Fruit fly (Drosophila melanogaster) whole organism, embryonic: ENCODE results near the gene CG44088.

Experiments
- B-H1 ChIP-seq: fragments of 200-800 bp; sonication (Bioruptor generic); IDR thresholded peaks from 3 replicates; pipeline ENCODE4 v1.3.6; 2022; ENCODE audit warnings: missing biosample characterization, missing genetic modification characterization
- BEAF-32 ChIP-seq: fragments of 200-800 bp; sonication (Bioruptor generic); optimal IDR thresholded peaks from 3 replicates; lab custom pipeline; 2017; ENCODE audit warnings: missing biosample characterization, missing genetic modification characterization, mild to moderate bottlenecking, moderate library complexity, missing genetic modification reagents
- CG10321 ChIP-seq: fragments of 200-800 bp; sonication (Bioruptor generic); IDR thresholded peaks from 2 replicates; pipeline ENCODE4 v1.3.6; 2022; ENCODE audit warnings: missing biosample characterization, missing genetic modification characterization
- CG11723 ChIP-seq: fragments of 200-800 bp; sonication (Bioruptor generic); optimal IDR thresholded peaks from 2 replicates; lab custom pipeline; 2017; ENCODE audit warnings: missing biosample characterization, mild to moderate bottlenecking, missing genetic modification characterization
- CG13123 ChIP-seq: fragments of 200-800 bp; sonication (Bioruptor generic); optimal IDR thresholded peaks from 2 replicates; lab custom pipeline; 2016; ENCODE audit warnings: missing biosample characterization, missing genetic modification characterization
- CG14014 ChIP-seq: fragments of 200-800 bp; sonication (Bioruptor generic); IDR thresholded peaks from 2 replicates; pipeline ENCODE4 v1.3.6; 2022; ENCODE audit warnings: missing biosample characterization, missing genetic modification characterization
- CG14860 ChIP-seq: fragments of 200-800 bp; sonication (Bioruptor generic); IDR thresholded peaks from 3 replicates; pipeline ENCODE4 v1.3.6; 2022; ENCODE audit warnings: missing biosample characterization, missing genetic modification characterization; ENCODE audit not compliant: partially characterized antibody
- CG15514 ChIP-seq: fragments of 200-800 bp; sonication (Bioruptor generic); optimal IDR thresholded peaks from 3 replicates; lab custom pipeline; 2017; ENCODE audit warnings: missing biosample characterization, missing genetic modification characterization, mild to moderate bottlenecking, moderate library complexity, missing genetic modification reagents
- CG1647 ChIP-seq: fragments of 200-800 bp; sonication (Bioruptor generic); optimal IDR thresholded peaks from 3 replicates; lab custom pipeline; 2016; ENCODE audit warnings: missing biosample characterization, missing genetic modification characterization
- CG16815 ChIP-seq: fragments of 200-800 bp; sonication (Bioruptor generic); optimal IDR thresholded peaks from 3 replicates; lab custom pipeline; 2017; ENCODE audit warnings: missing biosample characterization, mild to moderate bottlenecking, missing genetic modification characterization
- CG17328 ChIP-seq: fragments of 200-800 bp; sonication (Bioruptor generic); IDR thresholded peaks from 2 replicates; pipeline ENCODE4 v1.3.6; 2022; ENCODE audit warnings: missing biosample characterization, missing genetic modification characterization
- CG18619 ChIP-seq: fragments of 200-800 bp; sonication (Bioruptor generic); optimal IDR thresholded peaks from 3 replicates; lab custom pipeline; 2017; ENCODE audit warnings: missing biosample characterization, mild to moderate bottlenecking, missing genetic modification characterization
- CG2120 ChIP-seq: fragments of 200-800 bp; sonication (Bioruptor generic); optimal IDR thresholded peaks from 3 replicates; lab custom pipeline; 2016; ENCODE audit warnings: missing biosample characterization, missing genetic modification characterization
- CG31365 ChIP-seq: fragments of 200-800 bp; sonication (Bioruptor generic); optimal IDR thresholded peaks from 2 replicates; lab custom pipeline; 2018; ENCODE audit warnings: missing biosample characterization, mild to moderate bottlenecking, missing genetic modification characterization
- CG32532 ChIP-seq: fragments of 200-800 bp; sonication (Bioruptor generic); IDR thresholded peaks from 2 replicates; pipeline ENCODE4 v1.3.6; 2022; ENCODE audit warnings: missing biosample characterization, missing genetic modification characterization
- CG6254 ChIP-seq: fragments of 200-800 bp; sonication (Bioruptor generic); optimal IDR thresholded peaks from 3 replicates; lab custom pipeline; 2017; ENCODE audit warnings: mild to moderate bottlenecking, missing biosample characterization, missing genetic modification reagents, missing genetic modification characterization
- CG6272 ChIP-seq: fragments of 200-800 bp; sonication (Bioruptor generic); IDR thresholded peaks from 2 replicates; pipeline ENCODE4 v1.3.6; 2022; ENCODE audit warnings: missing biosample characterization, missing genetic modification characterization
- CG7987 ChIP-seq: fragments of 200-800 bp; sonication (Bioruptor generic); optimal IDR thresholded peaks from 2 replicates; lab custom pipeline; 2018; ENCODE audit warnings: missing biosample characterization, mild to moderate bottlenecking, missing genetic modification characterization, moderate library complexity
- CG8478 ChIP-seq: fragments of >200 bp; optimal IDR thresholded peaks from 2 replicates; lab custom pipeline; 2018
- CG9727 ChIP-seq: fragments of 200-800 bp; sonication (Bioruptor generic); optimal IDR thresholded peaks from 3 replicates; lab custom pipeline; 2017; ENCODE audit warnings: missing biosample characterization, mild to moderate bottlenecking, missing genetic modification characterization
- CHES-1-like ChIP-seq: fragments of 200-800 bp; sonication (Bioruptor generic); optimal IDR thresholded peaks from 2 replicates; lab custom pipeline; 2016; ENCODE audit warnings: missing biosample characterization, missing genetic modification characterization
- CkIIα-i1 ChIP-seq: fragments of 200-800 bp; sonication (Bioruptor generic); IDR thresholded peaks from 2 replicates; pipeline ENCODE4 v1.3.6; 2022; ENCODE audit warnings: missing biosample characterization, missing genetic modification characterization
- Dad ChIP-seq: fragments of 200-800 bp; sonication (Bioruptor generic); optimal IDR thresholded peaks from 3 replicates; lab custom pipeline; 2016; ENCODE audit warnings: missing biosample characterization, missing genetic modification characterization
- Dp ChIP-seq: fragments of 200-800 bp; sonication (Bioruptor generic); optimal IDR thresholded peaks from 2 replicates; lab custom pipeline; 2018; ENCODE audit warnings: missing biosample characterization, mild to moderate bottlenecking, missing genetic modification characterization, moderate library complexity
- ERR ChIP-seq: fragments of 200-800 bp; sonication (Bioruptor generic); optimal IDR thresholded peaks from 2 replicates; lab custom pipeline; 2016; ENCODE audit warnings: missing biosample characterization, missing genetic modification characterization
- Hr3 ChIP-seq: fragments of 200-800 bp; sonication (Bioruptor generic); optimal IDR thresholded peaks from 3 replicates; lab custom pipeline; 2016; ENCODE audit warnings: missing biosample characterization, missing genetic modification characterization
- Hr78 ChIP-seq, 2 experiments: fragments of 200-800 bp in 1 of 2; fragments of >200 bp in 1 of 2; sonication (Bioruptor generic) in 1 of 2; optimal IDR thresholded peaks; 2 replicates each; lab custom pipeline; 2017 to 2019; ENCODE audit warnings: missing biosample characterization in 2 of 2, missing genetic modification characterization in 2 of 2, mild to moderate bottlenecking in 1 of 2, moderate library complexity in 1 of 2
- Nf-YA ChIP-seq: fragments of 200-800 bp; sonication (Bioruptor generic); IDR thresholded peaks from 2 replicates; pipeline ENCODE4 v1.3.6; 2022; ENCODE audit warnings: missing biosample characterization, missing genetic modification characterization
- TFAM ChIP-seq: fragments of 200-800 bp; sonication (Bioruptor generic); optimal IDR thresholded peaks from 2 replicates; lab custom pipeline; 2017; ENCODE audit warnings: missing biosample characterization, missing genetic modification characterization, inconsistent platforms
- Trl ChIP-seq, 3 experiments: fragments of >200 bp in 2 of 3; fragments of 200-800 bp in 1 of 3; sonication (Bioruptor generic) in 1 of 3; optimal IDR thresholded peaks; 2 replicates in 1 of 3; 3 replicates in 2 of 3; lab custom pipeline; 2016 to 2017; ENCODE audit warnings: missing biosample characterization in 1 of 3, missing genetic modification characterization in 1 of 3
- Usf ChIP-seq: fragments of 200-800 bp; sonication (Bioruptor generic); optimal IDR thresholded peaks from 2 replicates; lab custom pipeline; 2017; ENCODE audit warnings: missing genotype, missing biosample characterization, missing genetic modification characterization
- ash1 ChIP-seq: fragments of 200-800 bp; sonication (Bioruptor generic); optimal IDR thresholded peaks from 2 replicates; lab custom pipeline; 2018; ENCODE audit warnings: missing biosample characterization, mild to moderate bottlenecking, missing genetic modification characterization
- cas ChIP-seq: fragments of 200-800 bp; sonication (Bioruptor generic); IDR thresholded peaks from 2 replicates; pipeline ENCODE4 v1.3.6; 2022; ENCODE audit warnings: missing biosample characterization, missing genetic modification characterization
- chinmo ChIP-seq: fragments of 200-800 bp; sonication (Bioruptor generic); IDR thresholded peaks from 4 replicates; pipeline ENCODE4 v1.3.6; 2022; ENCODE audit warnings: missing biosample characterization, missing genetic modification characterization; ENCODE audit not compliant: partially characterized antibody
- crol ChIP-seq: fragments of 200-800 bp; sonication (Bioruptor generic); IDR thresholded peaks from 2 replicates; pipeline ENCODE4 v1.3.6; 2022; ENCODE audit warnings: missing biosample characterization, missing genetic modification characterization
- dm ChIP-seq: fragments of 200-800 bp; sonication (Bioruptor generic); optimal IDR thresholded peaks from 3 replicates; lab custom pipeline; 2016; ENCODE audit warnings: missing biosample characterization, missing genetic modification characterization
- gcm2 ChIP-seq: fragments of 200-800 bp; sonication (Bioruptor generic); optimal IDR thresholded peaks from 2 replicates; lab custom pipeline; 2016; ENCODE audit warnings: missing biosample characterization, missing genetic modification characterization
- gem ChIP-seq: fragments of 200-800 bp; sonication (Bioruptor generic); optimal IDR thresholded peaks from 2 replicates; lab custom pipeline; 2019; ENCODE audit warnings: missing biosample characterization, mild to moderate bottlenecking, missing genetic modification characterization, moderate library complexity
- hbn ChIP-seq: fragments of 200-800 bp; sonication (Bioruptor generic); IDR thresholded peaks from 2 replicates; pipeline ENCODE4 v1.3.6; 2022; ENCODE audit warnings: missing biosample characterization, missing genetic modification characterization; ENCODE audit not compliant: partially characterized antibody
- insv ChIP-seq, 2 experiments: fragments of 200-800 bp; sonication (Bioruptor generic); optimal IDR thresholded peaks; 3 replicates each; lab custom pipeline; 2016 to 2018; ENCODE audit warnings: missing biosample characterization in 2 of 2, missing genetic modification characterization in 2 of 2
- ken ChIP-seq: fragments of 200-800 bp; sonication (Bioruptor generic); IDR thresholded peaks from 3 replicates; pipeline ENCODE4 v1.3.6; 2022; ENCODE audit warnings: missing biosample characterization, missing genetic modification characterization
- lilli ChIP-seq: fragments of 200-800 bp; sonication (Bioruptor generic); optimal IDR thresholded peaks from 3 replicates; lab custom pipeline; 2016; ENCODE audit warnings: missing biosample characterization, missing genetic modification characterization
- lov ChIP-seq, 2 experiments: fragments of 200-800 bp in 1 of 2; fragments of >200 bp in 1 of 2; sonication (Bioruptor generic) in 1 of 2; IDR thresholded peaks in 1 of 2; optimal IDR thresholded peaks in 1 of 2; 2 replicates in 1 of 2; 3 replicates in 1 of 2; pipeline versions ENCODE4 v1.3.6 to Lab custom; 2017 to 2022; ENCODE audit warnings: missing biosample characterization in 1 of 2, missing genetic modification characterization in 1 of 2
- onecut ChIP-seq: fragments of 200-800 bp; sonication (Bioruptor generic); IDR thresholded peaks from 2 replicates; pipeline ENCODE4 v1.3.6; 2022; ENCODE audit warnings: missing biosample characterization, missing genetic modification characterization
- pros ChIP-seq: fragments of 200-800 bp; sonication (Bioruptor generic); optimal IDR thresholded peaks from 3 replicates; lab custom pipeline; 2019; ENCODE audit warnings: missing biosample characterization, mild to moderate bottlenecking, missing genetic modification characterization, moderate library complexity
- scrt ChIP-seq: fragments of 200-800 bp; sonication (Bioruptor generic); optimal IDR thresholded peaks from 2 replicates; lab custom pipeline; 2018; ENCODE audit warnings: missing biosample characterization, mild to moderate bottlenecking, missing genetic modification characterization, moderate library complexity
- seq ChIP-seq: fragments of 200-800 bp; sonication (Bioruptor generic); IDR thresholded peaks from 2 replicates; pipeline ENCODE4 v1.3.6; 2022; ENCODE audit warnings: missing biosample characterization, missing genetic modification characterization
- sisA ChIP-seq: fragments of 200-800 bp; sonication (Bioruptor generic); IDR thresholded peaks from 2 replicates; pipeline ENCODE4 v1.3.6; 2022; ENCODE audit warnings: missing biosample characterization, missing genetic modification characterization
- slbo ChIP-seq: fragments of 200-800 bp; sonication (Bioruptor generic); IDR thresholded peaks from 2 replicates; pipeline ENCODE4 v1.3.6; 2022; ENCODE audit warnings: missing biosample characterization, missing genetic modification characterization
- trh ChIP-seq: fragments of 200-800 bp; sonication (Bioruptor generic); optimal IDR thresholded peaks from 2 replicates; lab custom pipeline; 2016; ENCODE audit warnings: missing biosample characterization, missing genetic modification characterization
- zf30C ChIP-seq: fragments of 200-800 bp; sonication (Bioruptor generic); optimal IDR thresholded peaks from 3 replicates; lab custom pipeline; 2018; ENCODE audit warnings: missing biosample characterization, mild to moderate bottlenecking, missing genetic modification characterization

Gene CG44088

dm6 chr3R:4780262-4780661, 5.4 kb upstream of the CG44088 start, which contains the start of gene CG14655 (continued):
- TF ChIP-seq CG14014: no peak
- TF ChIP-seq gem (tag; lab: Kevin White, UChicago): no peak
- TF ChIP-seq CG6254 (GFP tag; lab: Kevin White, UChicago): no peak
- TF ChIP-seq CG13123 (GFP tag; lab: Kevin White, UChicago): no peak
- TF ChIP-seq seq (GFP tag; lab: Robert Waterston, UW): no peak
- TF ChIP-seq CG9727: no peak
- no peak for TF ChIP-seq dm (GFP tag; lab: Kevin White, UChicago)
- no peak for TF ChIP-seq crol (GFP tag; lab: Robert Waterston, UW)
- 0 out of 4 replicates have a peak, but pooled peaks have one; percentile 68 for TF ChIP-seq chinmo (GFP tag; lab: Robert Waterston, UW)
- no peak for TF ChIP-seq Dp (GFP tag; lab: Kevin White, UChicago)
- TF ChIP-seq CG10321 (GFP tag; lab: Robert Waterston, UW): 0 out of 2 replicates have a peak, but pooled peaks have one; percentile 8
- TF ChIP-seq CG1647 (GFP tag; lab: Kevin White, UChicago): no peak
- no peak for TF ChIP-seq CHES-1-like
- no peak for TF ChIP-seq lov (optimal IDR thresholded peaks at IDR 0.05; lab: Kevin White, UChicago)
- no peak for TF ChIP-seq lov (GFP tag; IDR thresholded peaks at IDR 0.05; lab: Robert Waterston, UW)
- TF ChIP-seq scrt: no peak
- TF ChIP-seq hbn: no peak
- TF ChIP-seq Hr3 (GFP tag; lab: Kevin White, UChicago): no peak
- TF ChIP-seq CG7987 (GFP tag; lab: Kevin White, UChicago): no peak
- TF ChIP-seq Trl (optimal IDR thresholded peaks at IDR 0.05; lab: Kevin White, UChicago): peak in 1 of 2 experiments; percentile 14
- no peak for TF ChIP-seq Trl (GFP tag; optimal IDR thresholded peaks at IDR 0.05; lab: Kevin White, UChicago)
- no peak for TF ChIP-seq ken (GFP tag; lab: Robert Waterston, UW)
- no peak for TF ChIP-seq insv (GFP tag; optimal IDR thresholded peaks at IDR 0.05; lab: Kevin White, UChicago)
- TF ChIP-seq CG15514 (GFP tag; lab: Kevin White, UChicago): no peak
- TF ChIP-seq CkIIα-i1: no peak

- TF ChIP-seq CG14014: no peak
- TF ChIP-seq cas (GFP tag; lab: Robert Waterston, UW): no peak
- TF ChIP-seq CG11723 (GFP tag; lab: Kevin White, UChicago): no peak
- TF ChIP-seq Usf (GFP tag; lab: Kevin White, UChicago): no peak
- no peak for TF ChIP-seq gcm2 (GFP tag; lab: Kevin White, UChicago)
- TF ChIP-seq trh (GFP tag; lab: Kevin White, UChicago): no peak
- no peak for TF ChIP-seq CG14860
- TF ChIP-seq B-H1 (GFP tag; lab: Robert Waterston, UW): no peak
- no peak for TF ChIP-seq sisA (GFP tag; lab: Robert Waterston, UW)
- TF ChIP-seq pros: no peak
- TF ChIP-seq onecut: peak; percentile 23; the same call in 1 of the 2 replicates
- peak; percentile 40 for TF ChIP-seq BEAF-32
- peak; percentile 37 for TF ChIP-seq lilli (GFP tag; lab: Kevin White, UChicago)
- TF ChIP-seq CG17328 (GFP tag; lab: Robert Waterston, UW): peak; percentile 43
- no peak for TF ChIP-seq Hr78 (GFP tag; optimal IDR thresholded peaks at IDR 0.05; lab: Kevin White, UChicago)
- TF ChIP-seq CG8478: no peak
- TF ChIP-seq ash1 (GFP tag; lab: Kevin White, UChicago): no peak
- TF ChIP-seq zf30C (GFP tag; lab: Kevin White, UChicago): no peak
- no peak for TF ChIP-seq CG31365 (tag; lab: Kevin White, UChicago)
- peak; percentile 59 for TF ChIP-seq CG32532 (GFP tag; lab: Robert Waterston, UW)
- no peak for TF ChIP-seq TFAM (GFP tag; lab: Kevin White, UChicago)
- TF ChIP-seq slbo (GFP tag; lab: Robert Waterston, UW): peak; percentile 59; the same call in 1 of the 2 replicates
- TF ChIP-seq CG6272 (GFP tag; lab: Robert Waterston, UW): no peak
- peak; percentile 7 for TF ChIP-seq ERR (GFP tag; lab: Kevin White, UChicago)
- no peak for TF ChIP-seq Nf-YA
- no peak for TF ChIP-seq CG16815 (GFP tag; lab: Kevin White, UChicago)
- TF ChIP-seq CG2120 (GFP tag; lab: Kevin White, UChicago): peak; percentile 61
- TF ChIP-seq Dad (GFP tag; lab: Kevin White, UChicago): no peak
- TF ChIP-seq CG18619: no peak
These were observed 518 bp upstream of the CG44088 start for dm6 chr3R:4775371-4775770.
